Worm (Caenorhabditis elegans) whole organism, L3 larva: Measurements from ENCODE around the gene srw-133.

Source experiments
- R02D3.7 ChIP-seq: fragments of 150-350 bp; optimal IDR thresholded peaks from 2 replicates; lab custom pipeline; 2014; ENCODE audit warnings: missing biosample characterization, missing genetic modification characterization
- ZK546.5 ChIP-seq: sonication (generic microtip); optimal IDR thresholded peaks from 2 replicates; lab custom pipeline; 2017; ENCODE audit warnings: missing biosample characterization, missing genetic modification characterization
- aly-2 ChIP-seq: fragments of 150-350 bp; optimal IDR thresholded peaks from 2 replicates; lab custom pipeline; 2014; ENCODE audit warnings: missing biosample characterization, missing genetic modification characterization
- ama-1 ChIP-seq: fragments of 150-350 bp; optimal IDR thresholded peaks from 2 replicates; lab custom pipeline; 2018
- ceh-16 ChIP-seq: sonication (generic microtip); optimal IDR thresholded peaks from 2 replicates; lab custom pipeline; 2017; ENCODE audit warnings: missing biosample characterization, missing genetic modification characterization
- ceh-28 ChIP-seq: fragments of 150-350 bp; optimal IDR thresholded peaks from 2 replicates; lab custom pipeline; 2014; ENCODE audit warnings: missing biosample characterization, missing genetic modification reagents, missing genetic modification characterization
- ceh-82 ChIP-seq: fragments of 150-350 bp; optimal IDR thresholded peaks from 2 replicates; lab custom pipeline; 2014; ENCODE audit warnings: missing biosample characterization, missing genetic modification characterization
- ceh-9 ChIP-seq: sonication (generic microtip); optimal IDR thresholded peaks from 2 replicates; lab custom pipeline; 2018; ENCODE audit warnings: missing biosample characterization, missing genetic modification characterization
- daf-12 ChIP-seq: fragments of 150-350 bp; optimal IDR thresholded peaks from 2 replicates; lab custom pipeline; 2014; ENCODE audit warnings: missing biosample characterization, missing genetic modification reagents, missing genetic modification characterization
- egl-27 ChIP-seq: sonication (generic microtip); optimal IDR thresholded peaks from 4 replicates; lab custom pipeline; 2017; ENCODE audit warnings: missing biosample characterization, missing genetic modification reagents, missing genetic modification characterization
- egl-5 ChIP-seq: fragments of 150-350 bp; optimal IDR thresholded peaks from 2 replicates; lab custom pipeline; 2017; ENCODE audit warnings: missing biosample characterization, missing genetic modification reagents, missing genetic modification characterization, inconsistent platforms
- elt-1 ChIP-seq: fragments of 150-350 bp; optimal IDR thresholded peaks from 2 replicates; lab custom pipeline; 2014; ENCODE audit warnings: missing biosample characterization, missing genetic modification characterization
- elt-2 ChIP-seq: sonication (generic microtip); optimal IDR thresholded peaks from 2 replicates; lab custom pipeline; 2016; ENCODE audit warnings: missing genetic modification reagents, mild to moderate bottlenecking, missing genetic modification characterization, missing compliant biosample characterization
- elt-3 ChIP-seq, 3 experiments: fragments of 150-350 bp in 1 of 3; sonication (generic microtip) in 2 of 3; optimal IDR thresholded peaks; 2 replicates in 2 of 3; 4 replicates in 1 of 3; lab custom pipeline; 2014 to 2017; ENCODE audit warnings: missing biosample characterization in 3 of 3, missing genetic modification characterization in 3 of 3
- eor-1 ChIP-seq, 2 experiments: fragments of 150-350 bp; optimal IDR thresholded peaks; 2 replicates each; lab custom pipeline; 2014 to 2018; ENCODE audit warnings: missing biosample characterization in 2 of 2, missing genetic modification characterization in 2 of 2
- fkh-10 ChIP-seq: sonication (generic microtip); optimal IDR thresholded peaks from 2 replicates; lab custom pipeline; 2017; ENCODE audit warnings: missing biosample characterization, missing genetic modification reagents, missing genetic modification characterization
- hmg-11 ChIP-seq: sonication (generic microtip); optimal IDR thresholded peaks from 2 replicates; lab custom pipeline; 2016; ENCODE audit warnings: missing genetic modification characterization, missing compliant biosample characterization
- jun-1 ChIP-seq: fragments of 150-350 bp; optimal IDR thresholded peaks from 2 replicates; lab custom pipeline; 2014; ENCODE audit warnings: missing biosample characterization, missing genetic modification reagents, missing genetic modification characterization
- lin-15B ChIP-seq: fragments of 150-350 bp; optimal IDR thresholded peaks from 2 replicates; lab custom pipeline; 2014; ENCODE audit warnings: missing biosample characterization, missing genetic modification characterization
- lin-39 ChIP-seq: fragments of 150-350 bp; optimal IDR thresholded peaks from 2 replicates; lab custom pipeline; 2018; ENCODE audit warnings: missing biosample characterization, missing genetic modification reagents, missing genetic modification characterization
- lsy-12 ChIP-seq: sonication (generic microtip); optimal IDR thresholded peaks from 2 replicates; lab custom pipeline; 2016; ENCODE audit warnings: mild to moderate bottlenecking, missing genetic modification characterization, missing compliant biosample characterization
- mdl-1 ChIP-seq: fragments of 150-350 bp; optimal IDR thresholded peaks from 2 replicates; lab custom pipeline; 2014; ENCODE audit warnings: missing biosample characterization, missing genetic modification characterization
- mml-1 ChIP-seq: fragments of 150-350 bp; sonication (generic microtip); optimal IDR thresholded peaks from 3 replicates; lab custom pipeline; 2014; ENCODE audit warnings: missing biosample characterization, missing genetic modification characterization
- nfya-1 ChIP-seq: sonication (generic microtip); optimal IDR thresholded peaks from 2 replicates; lab custom pipeline; 2017; ENCODE audit warnings: missing genetic modification characterization, mild to moderate bottlenecking, missing compliant biosample characterization, antibody characterized with exemption, moderate library complexity; ENCODE audit not compliant: insufficient read depth
- nhr-11 ChIP-seq: fragments of 150-350 bp; optimal IDR thresholded peaks from 2 replicates; lab custom pipeline; 2014; ENCODE audit warnings: missing biosample characterization, missing genetic modification characterization
- nhr-12 ChIP-seq: fragments of 150-350 bp; optimal IDR thresholded peaks from 2 replicates; lab custom pipeline; 2014; ENCODE audit warnings: missing biosample characterization, missing genetic modification characterization
- nhr-23 ChIP-seq: fragments of 150-350 bp; optimal IDR thresholded peaks from 2 replicates; lab custom pipeline; 2014; ENCODE audit warnings: missing biosample characterization, missing genetic modification reagents, missing genetic modification characterization
- nhr-237 ChIP-seq: fragments of 150-350 bp; optimal IDR thresholded peaks from 2 replicates; lab custom pipeline; 2014; ENCODE audit warnings: missing biosample characterization, missing genetic modification characterization
- nhr-25 ChIP-seq: sonication (generic microtip); optimal IDR thresholded peaks from 2 replicates; lab custom pipeline; 2017; ENCODE audit warnings: missing biosample characterization, missing genetic modification characterization
- nhr-28 ChIP-seq: fragments of 150-350 bp; optimal IDR thresholded peaks from 2 replicates; lab custom pipeline; 2014; ENCODE audit warnings: missing biosample characterization, missing genetic modification characterization
- nhr-43 ChIP-seq: sonication (generic microtip); optimal IDR thresholded peaks from 2 replicates; lab custom pipeline; 2016; ENCODE audit warnings: mild to moderate bottlenecking, missing genetic modification characterization, missing compliant biosample characterization; ENCODE audit not compliant: poor library complexity, severe bottlenecking
- nhr-67 ChIP-seq: fragments of 150-350 bp; optimal IDR thresholded peaks from 2 replicates; lab custom pipeline; 2014; ENCODE audit warnings: missing biosample characterization, missing genetic modification characterization
- nhr-77 ChIP-seq: fragments of 150-350 bp; optimal IDR thresholded peaks from 2 replicates; lab custom pipeline; 2014; ENCODE audit warnings: missing biosample characterization, missing genetic modification characterization
- pha-4 ChIP-seq: fragments of 150-350 bp; optimal IDR thresholded peaks from 2 replicates; lab custom pipeline; 2014; ENCODE audit warnings: missing biosample characterization, missing genetic modification reagents, missing genetic modification characterization
- pqm-1 ChIP-seq: fragments of 150-350 bp; optimal IDR thresholded peaks from 2 replicates; lab custom pipeline; 2017; ENCODE audit warnings: missing biosample characterization, missing genetic modification characterization, inconsistent platforms
- sea-2 ChIP-seq: fragments of 150-350 bp; sonication (generic microtip); optimal IDR thresholded peaks from 4 replicates; lab custom pipeline; 2014; ENCODE audit warnings: missing biosample characterization, missing genetic modification reagents, missing genetic modification characterization
- skn-1 ChIP-seq: fragments of 150-350 bp; optimal IDR thresholded peaks from 2 replicates; lab custom pipeline; 2014; ENCODE audit warnings: missing biosample characterization, missing genetic modification characterization
- snpc-4 ChIP-seq: fragments of 150-350 bp; optimal IDR thresholded peaks from 2 replicates; lab custom pipeline; 2014; ENCODE audit warnings: missing biosample characterization, missing genetic modification characterization
- tbx-2 ChIP-seq: sonication (generic microtip); optimal IDR thresholded peaks from 2 replicates; lab custom pipeline; 2016; ENCODE audit warnings: mild to moderate bottlenecking, missing genetic modification characterization, missing compliant biosample characterization
- unc-62 ChIP-seq: fragments of 150-350 bp; sonication (generic microtip); optimal IDR thresholded peaks from 4 replicates; lab custom pipeline; 2014; ENCODE audit warnings: missing biosample characterization, missing genetic modification reagents, missing genetic modification characterization
- zag-1 ChIP-seq: fragments of 150-350 bp; optimal IDR thresholded peaks from 2 replicates; lab custom pipeline; 2014; ENCODE audit warnings: missing biosample characterization, missing genetic modification characterization
- ztf-11 ChIP-seq: fragments of 150-350 bp; optimal IDR thresholded peaks from 2 replicates; lab custom pipeline; 2014; ENCODE audit warnings: missing biosample characterization, missing genetic modification characterization
- ztf-4 ChIP-seq: fragments of 150-350 bp; optimal IDR thresholded peaks from 2 replicates; lab custom pipeline; 2014; ENCODE audit warnings: missing biosample characterization, missing genetic modification characterization

The srw-133 gene

DNA sequence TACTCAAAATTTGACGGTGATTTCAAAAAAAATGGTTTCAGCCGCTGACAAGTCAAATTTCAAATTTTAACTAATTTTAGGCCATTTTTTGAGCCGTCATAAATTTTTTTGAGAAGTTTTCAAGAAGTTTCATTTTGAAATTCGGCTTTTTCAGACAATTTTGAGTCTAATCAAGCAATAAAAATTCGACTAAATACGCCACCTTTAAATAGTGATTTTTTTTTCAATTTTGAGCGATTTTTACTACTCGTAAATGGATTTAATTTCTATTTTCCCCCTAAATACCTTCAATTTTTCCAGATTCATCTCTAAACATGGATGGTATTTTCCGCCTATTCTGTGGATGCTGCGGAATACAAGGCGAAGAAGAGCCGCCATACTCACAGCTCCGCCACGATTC is 29.7 kb upstream of the srw-133 start, which contains the start of gene Y45G5AL.1:
Y45G5AL.1 (plus strand) TSS at position 301 of the 400 bp plus-strand sequence.
- TF ChIP-seq nhr-237, result no peak
- no peak for TF ChIP-seq elt-3 (tag; optimal IDR thresholded peaks at IDR 0.05; lab: Kevin White, UChicago)
- TF ChIP-seq nhr-11, result no peak
- TF ChIP-seq mdl-1 (tag; lab: Kevin White, UChicago), result no peak
- no peak for TF ChIP-seq nhr-12
- TF ChIP-seq skn-1 (tag; lab: Kevin White, UChicago), result no peak
- no peak for TF ChIP-seq ceh-82
- TF ChIP-seq aly-2 (tag; lab: Kevin White, UChicago), result no peak
- no peak for TF ChIP-seq ama-1 (lab: Kevin White, UChicago)
- no peak for TF ChIP-seq nhr-23
- TF ChIP-seq R02D3.7, result no peak
- TF ChIP-seq, all 47 proteins: peak for 0

DNA sequence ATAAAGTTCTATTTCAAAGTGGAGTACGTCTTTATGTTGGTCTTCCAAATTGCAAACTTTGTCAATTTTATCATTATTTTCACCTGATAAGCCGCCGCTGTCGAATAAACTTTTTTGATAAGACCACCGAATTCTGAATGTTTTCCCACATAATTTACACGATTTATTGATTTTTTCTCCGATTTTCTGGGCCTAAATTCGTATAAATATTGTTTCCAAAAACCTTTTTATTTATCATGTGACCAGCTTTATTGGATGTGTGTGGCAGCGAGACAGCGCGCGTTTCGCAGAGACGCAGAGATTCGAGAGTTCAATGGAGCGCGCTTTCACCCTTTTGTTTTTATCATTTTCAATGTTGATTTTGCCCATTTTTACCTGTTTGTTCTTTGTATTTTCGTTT is 28.5 kb upstream of the srw-133 start:
- TF ChIP-seq nhr-77 (tag; lab: Kevin White, UChicago), result no peak
- peak; percentile 63 for TF ChIP-seq ceh-28
- peak; percentile 54 for TF ChIP-seq nhr-43 (tag; lab: Kevin White, UChicago)
- TF ChIP-seq lin-15B (tag; lab: Kevin White, UChicago), result peak; percentile 80
- no peak for TF ChIP-seq ceh-9 (tag; lab: Kevin White, UChicago)
- TF ChIP-seq jun-1, result peak; percentile 71
- TF ChIP-seq egl-5 (tag; lab: Kevin White, UChicago), result peak; percentile 99
- TF ChIP-seq tbx-2 (tag; lab: Kevin White, UChicago), result no peak
- no peak for TF ChIP-seq zag-1 (tag; lab: Kevin White, UChicago)
- no peak for TF ChIP-seq ztf-4
- peak; percentile 79 for TF ChIP-seq nhr-25
- TF ChIP-seq nhr-23, result peak; percentile 87
- peak; percentile 57 for TF ChIP-seq hmg-11 (tag; lab: Kevin White, UChicago)
- TF ChIP-seq elt-1 (tag; lab: Kevin White, UChicago), result no peak
- no peak for TF ChIP-seq nhr-237
- TF ChIP-seq nfya-1 (tag; lab: Kevin White, UChicago), result peak; percentile 89
- no peak for TF ChIP-seq mml-1 (tag; lab: Kevin White, UChicago)
- peak; percentile 88 for TF ChIP-seq elt-2 (tag; lab: Kevin White, UChicago)
- TF ChIP-seq egl-27 (tag; lab: Kevin White, UChicago), result no peak
- TF ChIP-seq nhr-12, result no peak
- no peak for TF ChIP-seq ama-1 (lab: Kevin White, UChicago)
- TF ChIP-seq eor-1 (tag; optimal IDR thresholded peaks at IDR 0.05; lab: Kevin White, UChicago), result no peak
- peak; percentile 55 for TF ChIP-seq fkh-10 (GFP tag; lab: Kevin White, UChicago)
- TF ChIP-seq ceh-16 (tag; lab: Kevin White, UChicago), result no peak
- TF ChIP-seq daf-12 (tag; lab: Kevin White, UChicago), result no peak
- no peak for TF ChIP-seq nhr-28 (tag; lab: Kevin White, UChicago)
- TF ChIP-seq unc-62, result no peak
- peak; percentile 87 for TF ChIP-seq pqm-1 (tag; lab: Kevin White, UChicago)
- TF ChIP-seq elt-3 (tag; optimal IDR thresholded peaks at IDR 0.05; lab: Kevin White, UChicago), result no peak
- TF ChIP-seq ceh-82, result no peak
- TF ChIP-seq lin-39 (tag; lab: Kevin White, UChicago), result peak; percentile 67
- peak; percentile 47 for TF ChIP-seq lsy-12 (tag; lab: Kevin White, UChicago)
- no peak for TF ChIP-seq mdl-1 (tag; lab: Kevin White, UChicago)
- no peak for TF ChIP-seq sea-2 (GFP tag; lab: Kevin White, UChicago)
- no peak for TF ChIP-seq aly-2 (tag; lab: Kevin White, UChicago)
- no peak for TF ChIP-seq nhr-67 (tag; lab: Kevin White, UChicago)
- peak; percentile 85 for TF ChIP-seq pha-4 (tag; lab: Kevin White, UChicago)
- no peak for TF ChIP-seq R02D3.7
- TF ChIP-seq snpc-4 (tag; lab: Kevin White, UChicago), result peak; percentile 67
- TF ChIP-seq ztf-11 (tag; lab: Kevin White, UChicago), result no peak
- no peak for TF ChIP-seq ZK546.5 (tag; lab: Kevin White, UChicago)
